Fruit fly (Drosophila melanogaster) whole organism, prepupa: ENCODE data around the gene PGRP-SB2.

Experiments used
- CG10631 ChIP-seq: fragments of 200-800 bp; sonication (Bioruptor generic); optimal IDR thresholded peaks from 2 replicates; lab custom pipeline; 2016; ENCODE audit warnings: missing biosample characterization, missing genetic modification characterization
- CG10669 ChIP-seq: fragments of 200-800 bp; sonication (Bioruptor generic); optimal IDR thresholded peaks from 3 replicates; lab custom pipeline; 2018; ENCODE audit warnings: missing biosample characterization, mild to moderate bottlenecking, missing genetic modification characterization, moderate library complexity
- CG11902 ChIP-seq: fragments of 200-800 bp; sonication (Bioruptor generic); optimal IDR thresholded peaks from 3 replicates; lab custom pipeline; 2016; ENCODE audit warnings: missing biosample characterization, missing genetic modification characterization
- CG15336 ChIP-seq: fragments of 200-800 bp; sonication (Bioruptor generic); IDR thresholded peaks from 2 replicates; pipeline ENCODE4 v1.3.6; 2022; ENCODE audit warnings: missing biosample characterization, missing genetic modification characterization
- CG1621 ChIP-seq: fragments of 200-800 bp; sonication (Bioruptor generic); optimal IDR thresholded peaks from 3 replicates; lab custom pipeline; 2018; ENCODE audit warnings: missing biosample characterization, mild to moderate bottlenecking, missing genetic modification characterization
- CG16779 ChIP-seq: fragments of 200-800 bp; sonication (Bioruptor generic); optimal IDR thresholded peaks from 3 replicates; lab custom pipeline; 2017; ENCODE audit warnings: missing biosample characterization, mild to moderate bottlenecking, missing genetic modification characterization
- CG3032 ChIP-seq: fragments of 200-800 bp; optimal IDR thresholded peaks from 2 replicates; lab custom pipeline; 2019; ENCODE audit warnings: missing biosample characterization, mild to moderate bottlenecking, missing genetic modification characterization, moderate library complexity
- CG32006 ChIP-seq: fragments of 200-800 bp; sonication (Bioruptor generic); optimal IDR thresholded peaks from 3 replicates; lab custom pipeline; 2017; ENCODE audit warnings: missing biosample characterization, mild to moderate bottlenecking, missing genetic modification characterization
- CG34406 ChIP-seq: fragments of 200-800 bp; sonication (Bioruptor generic); optimal IDR thresholded peaks from 3 replicates; lab custom pipeline; 2016; ENCODE audit warnings: missing biosample characterization, missing genetic modification characterization
- CG3919 ChIP-seq: fragments of 200-800 bp; sonication (Bioruptor generic); optimal IDR thresholded peaks from 3 replicates; lab custom pipeline; 2016; ENCODE audit warnings: missing biosample characterization, missing genetic modification characterization
- CG4318 ChIP-seq: fragments of 200-800 bp; sonication (Bioruptor generic); optimal IDR thresholded peaks from 3 replicates; lab custom pipeline; 2017; ENCODE audit warnings: missing biosample characterization, mild to moderate bottlenecking, missing genetic modification characterization
- CG6163 ChIP-seq: fragments of 200-800 bp; sonication (Bioruptor generic); IDR thresholded peaks from 3 replicates; pipeline ENCODE4 v1.3.6; 2022; ENCODE audit warnings: missing biosample characterization, missing genetic modification characterization
- CG6276 ChIP-seq: fragments of 200-800 bp; sonication (Bioruptor generic); optimal IDR thresholded peaks from 2 replicates; lab custom pipeline; 2017; ENCODE audit warnings: missing biosample characterization, mild to moderate bottlenecking, missing genetic modification characterization
- CG6808 ChIP-seq: fragments of 200-800 bp; sonication (Bioruptor generic); optimal IDR thresholded peaks from 3 replicates; lab custom pipeline; 2017; ENCODE audit warnings: missing biosample characterization, missing genetic modification characterization, mild to moderate bottlenecking, moderate library complexity, missing genetic modification reagents
- CG6854 ChIP-seq: fragments of 200-800 bp; sonication (Bioruptor generic); optimal IDR thresholded peaks from 2 replicates; lab custom pipeline; 2017; ENCODE audit warnings: missing biosample characterization, mild to moderate bottlenecking, missing genetic modification characterization
- CG7368 ChIP-seq: fragments of 200-800 bp; sonication (Bioruptor generic); optimal IDR thresholded peaks from 3 replicates; lab custom pipeline; 2016; ENCODE audit warnings: missing biosample characterization, missing genetic modification characterization
- CG8119 ChIP-seq: fragments of 200-800 bp; sonication (Bioruptor generic); IDR thresholded peaks from 3 replicates; pipeline ENCODE4 v1.3.6; 2022; ENCODE audit warnings: missing biosample characterization, missing genetic modification characterization
- CG8319 ChIP-seq: fragments of 200-800 bp; sonication (Bioruptor generic); optimal IDR thresholded peaks from 3 replicates; lab custom pipeline; 2016; ENCODE audit warnings: missing biosample characterization, missing genetic modification characterization
- CG8632 ChIP-seq: fragments of 200-800 bp; sonication (Bioruptor generic); optimal IDR thresholded peaks from 3 replicates; lab custom pipeline; 2016; ENCODE audit warnings: missing biosample characterization, missing genetic modification characterization
- CG9139 ChIP-seq: fragments of 200-800 bp; sonication (Bioruptor generic); optimal IDR thresholded peaks from 3 replicates; lab custom pipeline; 2017; ENCODE audit warnings: missing biosample characterization, mild to moderate bottlenecking, missing genetic modification characterization
- Eip78C ChIP-seq: fragments of 200-800 bp; sonication (Bioruptor generic); peaks from one replicate; lab custom pipeline; 2016; ENCODE audit warnings: missing biosample characterization, missing genetic modification characterization
- Eip93F ChIP-seq: fragments of 200-800 bp; sonication (Bioruptor generic); optimal IDR thresholded peaks from 2 replicates; lab custom pipeline; 2016; ENCODE audit warnings: missing biosample characterization, mild to moderate bottlenecking, missing genetic modification characterization
- Ets96B ChIP-seq: fragments of 200-800 bp; optimal IDR thresholded peaks from 2 replicates; lab custom pipeline; 2019; ENCODE audit warnings: missing biosample characterization, mild to moderate bottlenecking, missing genetic modification characterization, moderate library complexity
- Hr38 ChIP-seq: sonication (Bioruptor generic); optimal IDR thresholded peaks from 2 replicates; lab custom pipeline; 2016; ENCODE audit warnings: missing biosample characterization, missing genetic modification characterization
- Hr4 ChIP-seq: fragments of 200-800 bp; sonication (Bioruptor generic); optimal IDR thresholded peaks from 3 replicates; lab custom pipeline; 2016; ENCODE audit warnings: missing biosample characterization, missing genetic modification characterization
- Lpt ChIP-seq: fragments of 200-800 bp; sonication (Bioruptor generic); optimal IDR thresholded peaks from 3 replicates; lab custom pipeline; 2016; ENCODE audit warnings: missing biosample characterization, missing genetic modification characterization
- OdsH ChIP-seq: fragments of 200-800 bp; sonication (Bioruptor generic); optimal IDR thresholded peaks from 3 replicates; lab custom pipeline; 2016; ENCODE audit warnings: missing biosample characterization, missing genetic modification characterization
- Sox102F ChIP-seq: fragments of 200-800 bp; sonication (Bioruptor generic); optimal IDR thresholded peaks from 2 replicates; lab custom pipeline; 2016; ENCODE audit warnings: missing biosample characterization, mild to moderate bottlenecking, missing genetic modification characterization
- Sox14 ChIP-seq: fragments of 200-800 bp; sonication (Bioruptor generic); optimal IDR thresholded peaks from 3 replicates; lab custom pipeline; 2016; ENCODE audit warnings: missing biosample characterization, missing genetic modification characterization
- Sox15 ChIP-seq: fragments of 200-800 bp; sonication (Bioruptor generic); optimal IDR thresholded peaks from 3 replicates; lab custom pipeline; 2016; ENCODE audit warnings: missing biosample characterization, missing genetic modification characterization
- achi ChIP-seq: fragments of 200-800 bp; sonication (Bioruptor generic); optimal IDR thresholded peaks from 3 replicates; lab custom pipeline; 2016; ENCODE audit warnings: missing biosample characterization, missing genetic modification characterization
- acj6 ChIP-seq: fragments of 200-800 bp; sonication (Bioruptor generic); optimal IDR thresholded peaks from 3 replicates; lab custom pipeline; 2016; ENCODE audit warnings: missing biosample characterization, missing genetic modification characterization
- cyc ChIP-seq: fragments of 200-800 bp; sonication (Bioruptor generic); optimal IDR thresholded peaks from 3 replicates; lab custom pipeline; 2016; ENCODE audit warnings: missing biosample characterization, missing genetic modification characterization
- dac ChIP-seq: fragments of 200-800 bp; sonication (Bioruptor generic); optimal IDR thresholded peaks from 2 replicates; lab custom pipeline; 2017; ENCODE audit warnings: missing biosample characterization, mild to moderate bottlenecking, missing genetic modification characterization
- dsx ChIP-seq: fragments of 200-800 bp; optimal IDR thresholded peaks from 3 replicates; lab custom pipeline; 2019; ENCODE audit warnings: missing biosample characterization, mild to moderate bottlenecking, missing genetic modification characterization, moderate library complexity; ENCODE audit not compliant: poor library complexity, severe bottlenecking
- esn ChIP-seq: fragments of 200-800 bp; sonication (Bioruptor generic); optimal IDR thresholded peaks from 2 replicates; lab custom pipeline; 2016; ENCODE audit warnings: missing biosample characterization, mild to moderate bottlenecking, missing genetic modification characterization, moderate library complexity
- fd59A ChIP-seq: fragments of 200-800 bp; sonication (Bioruptor generic); optimal IDR thresholded peaks from 2 replicates; lab custom pipeline; 2017; ENCODE audit warnings: missing biosample characterization, mild to moderate bottlenecking, missing genetic modification characterization, missing genetic modification reagents
- fd85E ChIP-seq: fragments of 200-800 bp; sonication (Bioruptor generic); optimal IDR thresholded peaks from 3 replicates; lab custom pipeline; 2016; ENCODE audit warnings: missing biosample characterization, missing genetic modification characterization
- fkh ChIP-seq: fragments of 200-800 bp; sonication (Bioruptor generic); optimal IDR thresholded peaks from 3 replicates; lab custom pipeline; 2017; ENCODE audit warnings: missing biosample characterization, mild to moderate bottlenecking, missing genetic modification characterization, moderate library complexity
- lz ChIP-seq: fragments of 200-800 bp; sonication (Bioruptor generic); optimal IDR thresholded peaks from 3 replicates; lab custom pipeline; 2016; ENCODE audit warnings: missing biosample characterization, missing genetic modification characterization
- pdm3 ChIP-seq: fragments of 200-800 bp; sonication (Bioruptor generic); optimal IDR thresholded peaks from 3 replicates; lab custom pipeline; 2016; ENCODE audit warnings: missing biosample characterization, missing genetic modification characterization
- salr ChIP-seq, 2 experiments: fragments of 200-800 bp; sonication (Bioruptor generic); optimal IDR thresholded peaks; 3 replicates each; lab custom pipeline; 2016 to 2018; ENCODE audit warnings: missing biosample characterization in 2 of 2, missing genetic modification characterization in 2 of 2, mild to moderate bottlenecking in 1 of 2
- spab ChIP-seq: fragments of 200-800 bp; sonication (Bioruptor generic); optimal IDR thresholded peaks from 2 replicates; lab custom pipeline; 2017; ENCODE audit warnings: missing biosample characterization, mild to moderate bottlenecking, missing genetic modification characterization, missing genetic modification reagents
- svp ChIP-seq: fragments of 200-800 bp; sonication (Bioruptor generic); peaks from one replicate; lab custom pipeline; 2016; ENCODE audit warnings: missing biosample characterization, missing genetic modification characterization
- topi ChIP-seq: fragments of 200-800 bp; sonication (Bioruptor generic); optimal IDR thresholded peaks from 3 replicates; lab custom pipeline; 2016; ENCODE audit warnings: missing biosample characterization, missing genetic modification characterization
- vri ChIP-seq: fragments of 200-800 bp; sonication (Bioruptor generic); optimal IDR thresholded peaks from 3 replicates; lab custom pipeline; 2016; ENCODE audit warnings: missing biosample characterization, mild to moderate bottlenecking, missing genetic modification characterization

PGRP-SB2 gene

dm6 chr3L:16709673-16710257, 16.6 kb upstream of the PGRP-SB2 start (continued):
- TF ChIP-seq CG32006 (GFP tag; lab: Kevin White, UChicago) (no peak), CG9139 (GFP tag; lab: Kevin White, UChicago) (no peak), CG16779 (no peak), vri (no peak), fd59A (GFP tag; lab: Kevin White, UChicago) (no peak), CG6854 (GFP tag; lab: Kevin White, UChicago) (peak; percentile 82), CG3032 (no peak), dac (GFP tag; lab: Kevin White, UChicago) (no peak), dsx (GFP tag; lab: Kevin White, UChicago) (no peak), Sox14 (GFP tag; lab: Kevin White, UChicago) (no peak), CG6276 (GFP tag; lab: Kevin White, UChicago) (no peak), CG1621 (no peak), CG6808 (GFP tag; lab: Kevin White, UChicago) (no peak), cyc (GFP tag; lab: Kevin White, UChicago) (no peak), CG8119 (GFP tag; lab: Robert Waterston, UW) (peak; percentile 25; the same call in 2 of the 3 replicates), Sox15 (GFP tag; lab: Kevin White, UChicago) (no peak), CG3919 (no peak), CG10669 (no peak), fd85E (GFP tag; lab: Kevin White, UChicago) (no peak), fkh (GFP tag; lab: Kevin White, UChicago) (no peak), esn (GFP tag; lab: Kevin White, UChicago) (no peak), CG11902 (GFP tag; lab: Kevin White, UChicago) (no peak), topi (no peak), lz (GFP tag; lab: Kevin White, UChicago) (no peak), spab (GFP tag; lab: Kevin White, UChicago) (no peak), Eip93F (peak; percentile 1)

- TF ChIP-seq Sox102F (GFP tag; lab: Kevin White, UChicago) = no peak
- peak; percentile 81 for TF ChIP-seq CG15336 (GFP tag; lab: Robert Waterston, UW)
- no peak for TF ChIP-seq CG8319 (GFP tag; lab: Kevin White, UChicago)
- TF ChIP-seq CG6163 (GFP tag; lab: Robert Waterston, UW) = peak; percentile 76; the same call in 1 of the 3 replicates
- TF ChIP-seq Ets96B (tag; lab: Kevin White, UChicago) = peak; percentile 53
- TF ChIP-seq OdsH (GFP tag; lab: Kevin White, UChicago) = peak; percentile 53
- peak; percentile 45 for TF ChIP-seq acj6 (GFP tag; lab: Kevin White, UChicago)
- TF ChIP-seq CG10669 = peak; percentile 63
- peak; percentile 37 for TF ChIP-seq CG8632 (GFP tag; lab: Kevin White, UChicago)
- peak; percentile 44 for TF ChIP-seq Lpt (GFP tag; lab: Kevin White, UChicago)
- TF ChIP-seq CG32006 (GFP tag; lab: Kevin White, UChicago) = peak; percentile 75
- no peak for TF ChIP-seq vri
- TF ChIP-seq CG4318 (GFP tag; lab: Kevin White, UChicago) = peak; percentile 52
- TF ChIP-seq Sox15 (GFP tag; lab: Kevin White, UChicago) = no peak
- no peak for TF ChIP-seq CG6854 (GFP tag; lab: Kevin White, UChicago)
- TF ChIP-seq CG1621 = no peak
- peak; percentile 23 for TF ChIP-seq lz (GFP tag; lab: Kevin White, UChicago)
- peak; percentile 10 to 44 for TF ChIP-seq salr (GFP tag; optimal IDR thresholded peaks at IDR 0.05; lab: Kevin White, UChicago)
- TF ChIP-seq pdm3 (GFP tag; lab: Kevin White, UChicago) = peak; percentile 10
- peak; percentile 35 for TF ChIP-seq spab (GFP tag; lab: Kevin White, UChicago)
- TF ChIP-seq CG34406 (GFP tag; lab: Kevin White, UChicago) = peak; percentile 57
- peak; percentile 40 for TF ChIP-seq Hr4
- peak; percentile 86 for TF ChIP-seq svp (GFP tag; lab: Kevin White, UChicago)
- TF ChIP-seq esn (GFP tag; lab: Kevin White, UChicago) = peak; percentile 37
- TF ChIP-seq Eip78C = peak; percentile 83
- peak; percentile 62 for TF ChIP-seq CG6808 (GFP tag; lab: Kevin White, UChicago)
- TF ChIP-seq Hr38 (GFP tag; lab: Kevin White, UChicago) = no peak
- peak; percentile 50 for TF ChIP-seq CG7368 (GFP tag; lab: Kevin White, UChicago)
- peak; percentile 71 for TF ChIP-seq CG10631
- TF ChIP-seq CG6276 (GFP tag; lab: Kevin White, UChicago) = peak; percentile 68
- TF ChIP-seq fd85E (GFP tag; lab: Kevin White, UChicago) = no peak
- TF ChIP-seq Eip93F = no peak
- peak; percentile 85 for TF ChIP-seq CG8119 (GFP tag; lab: Robert Waterston, UW)
- peak; percentile 22 for TF ChIP-seq CG3919
- TF ChIP-seq achi = peak; percentile 64
Observed at dm6 chr3L:16710258-16711020, 15.9 kb upstream of the PGRP-SB2 start.
